Fruit fly (Drosophila melanogaster) whole organism, prepupa: ENCODE measurements around the gene a10.
A peak's percentile ranks its signal among the peaks of the same experiment; 100 is the strongest.

ENCODE experiments used
- Blimp-1 ChIP-seq: fragments of 200-800 bp; sonication (Bioruptor generic); optimal IDR thresholded peaks from 3 replicates; lab custom pipeline; 2017; ENCODE audit warnings: missing biosample characterization, missing genetic modification characterization, mild to moderate bottlenecking, moderate library complexity, missing genetic modification reagents
- CG10631 ChIP-seq: fragments of 200-800 bp; sonication (Bioruptor generic); optimal IDR thresholded peaks from 2 replicates; lab custom pipeline; 2016; ENCODE audit warnings: missing biosample characterization, missing genetic modification characterization
- CG10669 ChIP-seq: fragments of 200-800 bp; sonication (Bioruptor generic); optimal IDR thresholded peaks from 3 replicates; lab custom pipeline; 2018; ENCODE audit warnings: missing biosample characterization, mild to moderate bottlenecking, missing genetic modification characterization, moderate library complexity
- CG11294 ChIP-seq: fragments of 200-800 bp; sonication (Bioruptor generic); IDR thresholded peaks from 2 replicates; pipeline ENCODE4 v1.3.6; 2022; ENCODE audit warnings: missing biosample characterization, missing genetic modification characterization
- CG11762 ChIP-seq: fragments of 200-800 bp; sonication (Bioruptor generic); optimal IDR thresholded peaks from 3 replicates; lab custom pipeline; 2016; ENCODE audit warnings: missing biosample characterization, missing genetic modification characterization; ENCODE audit not compliant: insufficient read depth
- CG11902 ChIP-seq: fragments of 200-800 bp; sonication (Bioruptor generic); optimal IDR thresholded peaks from 3 replicates; lab custom pipeline; 2016; ENCODE audit warnings: missing biosample characterization, missing genetic modification characterization
- CG1621 ChIP-seq: fragments of 200-800 bp; sonication (Bioruptor generic); optimal IDR thresholded peaks from 3 replicates; lab custom pipeline; 2018; ENCODE audit warnings: missing biosample characterization, mild to moderate bottlenecking, missing genetic modification characterization
- CG16779 ChIP-seq: fragments of 200-800 bp; sonication (Bioruptor generic); optimal IDR thresholded peaks from 3 replicates; lab custom pipeline; 2017; ENCODE audit warnings: missing biosample characterization, mild to moderate bottlenecking, missing genetic modification characterization
- CG31627 ChIP-seq: fragments of 200-800 bp; sonication (Bioruptor generic); optimal IDR thresholded peaks from 3 replicates; lab custom pipeline; 2016; ENCODE audit warnings: missing biosample characterization, missing genetic modification characterization
- CG32006 ChIP-seq: fragments of 200-800 bp; sonication (Bioruptor generic); optimal IDR thresholded peaks from 3 replicates; lab custom pipeline; 2017; ENCODE audit warnings: missing biosample characterization, mild to moderate bottlenecking, missing genetic modification characterization
- CG34406 ChIP-seq: fragments of 200-800 bp; sonication (Bioruptor generic); optimal IDR thresholded peaks from 3 replicates; lab custom pipeline; 2016; ENCODE audit warnings: missing biosample characterization, missing genetic modification characterization
- CG3919 ChIP-seq: fragments of 200-800 bp; sonication (Bioruptor generic); optimal IDR thresholded peaks from 3 replicates; lab custom pipeline; 2016; ENCODE audit warnings: missing biosample characterization, missing genetic modification characterization
- CG4318 ChIP-seq: fragments of 200-800 bp; sonication (Bioruptor generic); optimal IDR thresholded peaks from 3 replicates; lab custom pipeline; 2017; ENCODE audit warnings: missing biosample characterization, mild to moderate bottlenecking, missing genetic modification characterization
- CG6163 ChIP-seq: fragments of 200-800 bp; sonication (Bioruptor generic); IDR thresholded peaks from 3 replicates; pipeline ENCODE4 v1.3.6; 2022; ENCODE audit warnings: missing biosample characterization, missing genetic modification characterization
- CG6276 ChIP-seq: fragments of 200-800 bp; sonication (Bioruptor generic); optimal IDR thresholded peaks from 2 replicates; lab custom pipeline; 2017; ENCODE audit warnings: missing biosample characterization, mild to moderate bottlenecking, missing genetic modification characterization
- CG6792 ChIP-seq: fragments of 200-800 bp; sonication (Bioruptor generic); optimal IDR thresholded peaks from 3 replicates; lab custom pipeline; 2016; ENCODE audit warnings: missing biosample characterization, missing genetic modification characterization
- CG6808 ChIP-seq: fragments of 200-800 bp; sonication (Bioruptor generic); optimal IDR thresholded peaks from 3 replicates; lab custom pipeline; 2017; ENCODE audit warnings: missing biosample characterization, missing genetic modification characterization, mild to moderate bottlenecking, moderate library complexity, missing genetic modification reagents
- CG6854 ChIP-seq: fragments of 200-800 bp; sonication (Bioruptor generic); optimal IDR thresholded peaks from 2 replicates; lab custom pipeline; 2017; ENCODE audit warnings: missing biosample characterization, mild to moderate bottlenecking, missing genetic modification characterization
- CG7368 ChIP-seq: fragments of 200-800 bp; sonication (Bioruptor generic); optimal IDR thresholded peaks from 3 replicates; lab custom pipeline; 2016; ENCODE audit warnings: missing biosample characterization, missing genetic modification characterization
- CG8119 ChIP-seq: fragments of 200-800 bp; sonication (Bioruptor generic); IDR thresholded peaks from 3 replicates; pipeline ENCODE4 v1.3.6; 2022; ENCODE audit warnings: missing biosample characterization, missing genetic modification characterization
- CG8319 ChIP-seq: fragments of 200-800 bp; sonication (Bioruptor generic); optimal IDR thresholded peaks from 3 replicates; lab custom pipeline; 2016; ENCODE audit warnings: missing biosample characterization, missing genetic modification characterization
- CG8632 ChIP-seq: fragments of 200-800 bp; sonication (Bioruptor generic); optimal IDR thresholded peaks from 3 replicates; lab custom pipeline; 2016; ENCODE audit warnings: missing biosample characterization, missing genetic modification characterization
- Eip78C ChIP-seq: fragments of 200-800 bp; sonication (Bioruptor generic); peaks from one replicate; lab custom pipeline; 2016; ENCODE audit warnings: missing biosample characterization, missing genetic modification characterization
- Eip93F ChIP-seq: fragments of 200-800 bp; sonication (Bioruptor generic); optimal IDR thresholded peaks from 2 replicates; lab custom pipeline; 2016; ENCODE audit warnings: missing biosample characterization, mild to moderate bottlenecking, missing genetic modification characterization
- Ets21C ChIP-seq: fragments of 200-800 bp; sonication (Bioruptor generic); optimal IDR thresholded peaks from 3 replicates; lab custom pipeline; 2016; ENCODE audit warnings: missing biosample characterization, missing genetic modification characterization
- Ets96B ChIP-seq: fragments of 200-800 bp; optimal IDR thresholded peaks from 2 replicates; lab custom pipeline; 2019; ENCODE audit warnings: missing biosample characterization, mild to moderate bottlenecking, missing genetic modification characterization, moderate library complexity
- Hr38 ChIP-seq: sonication (Bioruptor generic); optimal IDR thresholded peaks from 2 replicates; lab custom pipeline; 2016; ENCODE audit warnings: missing biosample characterization, missing genetic modification characterization
- Hr39 ChIP-seq: fragments of 200-800 bp; sonication (Bioruptor generic); optimal IDR thresholded peaks from 2 replicates; lab custom pipeline; 2016; ENCODE audit warnings: missing biosample characterization, missing genetic modification characterization
- Hr4 ChIP-seq: fragments of 200-800 bp; sonication (Bioruptor generic); optimal IDR thresholded peaks from 3 replicates; lab custom pipeline; 2016; ENCODE audit warnings: missing biosample characterization, missing genetic modification characterization
- Met ChIP-seq: fragments of 200-800 bp; sonication (Bioruptor generic); optimal IDR thresholded peaks from 3 replicates; lab custom pipeline; 2016; ENCODE audit warnings: missing biosample characterization, missing genetic modification characterization
- OdsH ChIP-seq: fragments of 200-800 bp; sonication (Bioruptor generic); optimal IDR thresholded peaks from 3 replicates; lab custom pipeline; 2016; ENCODE audit warnings: missing biosample characterization, missing genetic modification characterization
- Smox ChIP-seq: fragments of 200-800 bp; sonication (Bioruptor generic); optimal IDR thresholded peaks from 3 replicates; lab custom pipeline; 2016; ENCODE audit warnings: missing biosample characterization, missing genetic modification characterization
- Sox14 ChIP-seq: fragments of 200-800 bp; sonication (Bioruptor generic); optimal IDR thresholded peaks from 3 replicates; lab custom pipeline; 2016; ENCODE audit warnings: missing biosample characterization, missing genetic modification characterization
- Sox15 ChIP-seq: fragments of 200-800 bp; sonication (Bioruptor generic); optimal IDR thresholded peaks from 3 replicates; lab custom pipeline; 2016; ENCODE audit warnings: missing biosample characterization, missing genetic modification characterization
- achi ChIP-seq: fragments of 200-800 bp; sonication (Bioruptor generic); optimal IDR thresholded peaks from 3 replicates; lab custom pipeline; 2016; ENCODE audit warnings: missing biosample characterization, missing genetic modification characterization
- dsx ChIP-seq: fragments of 200-800 bp; optimal IDR thresholded peaks from 3 replicates; lab custom pipeline; 2019; ENCODE audit warnings: missing biosample characterization, mild to moderate bottlenecking, missing genetic modification characterization, moderate library complexity; ENCODE audit not compliant: poor library complexity, severe bottlenecking
- eg ChIP-seq: fragments of 200-800 bp; sonication (Bioruptor generic); IDR thresholded peaks from 3 replicates; pipeline ENCODE4 v1.3.6; 2022; ENCODE audit warnings: missing biosample characterization, missing genetic modification characterization
- esn ChIP-seq: fragments of 200-800 bp; sonication (Bioruptor generic); optimal IDR thresholded peaks from 2 replicates; lab custom pipeline; 2016; ENCODE audit warnings: missing biosample characterization, mild to moderate bottlenecking, missing genetic modification characterization, moderate library complexity
- lz ChIP-seq: fragments of 200-800 bp; sonication (Bioruptor generic); optimal IDR thresholded peaks from 3 replicates; lab custom pipeline; 2016; ENCODE audit warnings: missing biosample characterization, missing genetic modification characterization
- pdm3 ChIP-seq: fragments of 200-800 bp; sonication (Bioruptor generic); optimal IDR thresholded peaks from 3 replicates; lab custom pipeline; 2016; ENCODE audit warnings: missing biosample characterization, missing genetic modification characterization
- topi ChIP-seq: fragments of 200-800 bp; sonication (Bioruptor generic); optimal IDR thresholded peaks from 3 replicates; lab custom pipeline; 2016; ENCODE audit warnings: missing biosample characterization, missing genetic modification characterization
- vri ChIP-seq: fragments of 200-800 bp; sonication (Bioruptor generic); optimal IDR thresholded peaks from 3 replicates; lab custom pipeline; 2016; ENCODE audit warnings: missing biosample characterization, mild to moderate bottlenecking, missing genetic modification characterization

a10 gene

dm6 chr3L:16986062-16987013 is 37.2 kb downstream of the a10 start (continued):
- TF ChIP-seq Sox15 (GFP tag; lab: Kevin White, UChicago), result peak; percentile 70
- TF ChIP-seq CG4318 (GFP tag; lab: Kevin White, UChicago), result peak; percentile 86
- peak; percentile 57 for TF ChIP-seq CG11762 (GFP tag; lab: Kevin White, UChicago)
- TF ChIP-seq CG8119 (GFP tag; lab: Robert Waterston, UW), result peak; percentile 69; the same call in 2 of the 3 replicates
- TF ChIP-seq Sox14 (GFP tag; lab: Kevin White, UChicago), result peak; percentile 80
- TF ChIP-seq Ets96B, result peak; percentile 66
- no peak for TF ChIP-seq vri
- peak; percentile 61 for TF ChIP-seq Blimp-1
- TF ChIP-seq CG8319 (GFP tag; lab: Kevin White, UChicago), result peak; percentile 26
- TF ChIP-seq CG10669 (GFP tag; lab: Kevin White, UChicago), result peak; percentile 72
- peak; percentile 57 for TF ChIP-seq CG11902
- peak; percentile 78 for TF ChIP-seq achi
- peak; percentile 23 for TF ChIP-seq Eip93F (GFP tag; lab: Kevin White, UChicago)
- TF ChIP-seq topi, result peak; percentile 84
- peak; percentile 70 for TF ChIP-seq CG31627
- TF ChIP-seq Hr39, result peak; percentile 59
- TF ChIP-seq Hr4 (GFP tag; lab: Kevin White, UChicago), result peak; percentile 84
- peak; percentile 80 for TF ChIP-seq CG6163 (GFP tag; lab: Robert Waterston, UW)
- TF ChIP-seq CG10631 (GFP tag; lab: Kevin White, UChicago), result peak; percentile 83
- TF ChIP-seq CG34406 (GFP tag; lab: Kevin White, UChicago), result peak; percentile 77
- peak; percentile 93 for TF ChIP-seq CG32006 (GFP tag; lab: Kevin White, UChicago)
- peak; percentile 84 for TF ChIP-seq eg
- peak; percentile 62 for TF ChIP-seq CG7368 (GFP tag; lab: Kevin White, UChicago)
- peak; percentile 41 for TF ChIP-seq CG6854 (GFP tag; lab: Kevin White, UChicago)
- peak; percentile 97 for TF ChIP-seq Eip78C (GFP tag; lab: Kevin White, UChicago)
- peak; percentile 16 for TF ChIP-seq Ets21C (GFP tag; lab: Kevin White, UChicago)
- peak; percentile 82 for TF ChIP-seq OdsH (GFP tag; lab: Kevin White, UChicago)
- TF ChIP-seq Smox (GFP tag; lab: Kevin White, UChicago), result peak; percentile 81
- peak; percentile 38 for TF ChIP-seq CG1621
- TF ChIP-seq dsx (GFP tag; lab: Kevin White, UChicago), result peak; percentile 52
- peak; percentile 83 for TF ChIP-seq CG3919 (GFP tag; lab: Kevin White, UChicago)
- peak; percentile 66 for TF ChIP-seq CG8632 (GFP tag; lab: Kevin White, UChicago)
- TF ChIP-seq CG6792, result peak; percentile 59
- TF ChIP-seq pdm3 (GFP tag; lab: Kevin White, UChicago), result peak; percentile 77
- TF ChIP-seq CG11294 (GFP tag; lab: Robert Waterston, UW), result peak; percentile 75
- TF ChIP-seq Met (GFP tag; lab: Kevin White, UChicago), result peak; percentile 81
- TF ChIP-seq CG6808 (GFP tag; lab: Kevin White, UChicago), result peak; percentile 86
- TF ChIP-seq lz (GFP tag; lab: Kevin White, UChicago), result peak; percentile 83
- peak; percentile 88 for TF ChIP-seq esn (GFP tag; lab: Kevin White, UChicago)
- peak; percentile 87 for TF ChIP-seq CG6276 (GFP tag; lab: Kevin White, UChicago)
- TF ChIP-seq Hr38 (GFP tag; lab: Kevin White, UChicago), result no peak
- TF ChIP-seq CG16779, result peak; percentile 31
